Worm (Caenorhabditis elegans) whole organism, L4 larva: ENCODE data around the gene hot-1.

Experiments
- F37D6.2 ChIP-seq: sonication (generic microtip); optimal IDR thresholded peaks from 2 replicates; lab custom pipeline; 2016; ENCODE audit warnings: mild to moderate bottlenecking, missing genetic modification characterization, missing compliant biosample characterization
- T20F7.1 ChIP-seq: fragments of 200-800 bp; sonication (Bioruptor generic); optimal IDR thresholded peaks from 2 replicates; lab custom pipeline; 2018; ENCODE audit warnings: mild to moderate bottlenecking, missing genetic modification characterization, missing compliant biosample characterization
- Y105C5A.15 ChIP-seq: fragments of 200-800 bp; sonication (Bioruptor generic); IDR thresholded peaks from 2 replicates; pipeline ENCODE4 v1.3.6; 2022; ENCODE audit warnings: missing genetic modification characterization, missing compliant biosample characterization
- Y75B8A.6 ChIP-seq: fragments of 200-800 bp; sonication (Bioruptor generic); IDR thresholded peaks from 2 replicates; pipeline ENCODE4 v1.3.6; 2022; ENCODE audit warnings: missing genetic modification reagents, missing genetic modification characterization, missing compliant biosample characterization
- ama-1 ChIP-seq: fragments of 150-350 bp; optimal IDR thresholded peaks from 2 replicates; lab custom pipeline; 2014; ENCODE audit warnings: inconsistent platforms, mixed read lengths
- arid-1 ChIP-seq: fragments of 200-800 bp; sonication (Bioruptor generic); conservative IDR thresholded peaks from 2 replicates; pipeline ENCODE4 v1.3.6; 2022; ENCODE audit warnings: missing genetic modification reagents, missing genetic modification characterization, missing compliant biosample characterization
- attf-4 ChIP-seq: sonication (generic microtip); optimal IDR thresholded peaks from 3 replicates; lab custom pipeline; 2017; ENCODE audit warnings: missing biosample characterization, missing genetic modification characterization
- ceh-32 ChIP-seq: sonication (generic microtip); optimal IDR thresholded peaks from 2 replicates; lab custom pipeline; 2016; ENCODE audit warnings: mild to moderate bottlenecking, missing genetic modification characterization, missing compliant biosample characterization; ENCODE audit not compliant: poor library complexity
- ceh-62 ChIP-seq: sonication (generic microtip); optimal IDR thresholded peaks from 2 replicates; lab custom pipeline; 2017; ENCODE audit warnings: missing biosample characterization, missing genetic modification characterization
- ceh-82 ChIP-seq: sonication (generic microtip); optimal IDR thresholded peaks from 2 replicates; lab custom pipeline; 2017; ENCODE audit warnings: missing biosample characterization, missing genetic modification characterization
- ctbp-1 ChIP-seq: fragments of 200-800 bp; sonication (Bioruptor generic); IDR thresholded peaks from 2 replicates; pipeline ENCODE4 v1.3.6; 2022; ENCODE audit warnings: missing genetic modification reagents, missing genetic modification characterization, missing compliant biosample characterization
- dmd-6 ChIP-seq: fragments of 200-800 bp; sonication (Bioruptor generic); IDR thresholded peaks from 2 replicates; pipeline ENCODE4 v1.3.6; 2022; ENCODE audit warnings: missing genetic modification reagents, missing genetic modification characterization, missing compliant biosample characterization
- dmd-8 ChIP-seq: fragments of 200-800 bp; sonication (Bioruptor generic); IDR thresholded peaks from 2 replicates; pipeline ENCODE4 v1.3.6; 2022; ENCODE audit warnings: missing genetic modification characterization, missing compliant biosample characterization
- duxl-1 ChIP-seq: sonication (generic microtip); optimal IDR thresholded peaks from 2 replicates; lab custom pipeline; 2016; ENCODE audit warnings: mild to moderate bottlenecking, missing genetic modification characterization, moderate library complexity, missing compliant biosample characterization; ENCODE audit not compliant: poor library complexity
- egl-27 ChIP-seq: sonication (generic microtip); optimal IDR thresholded peaks from 3 replicates; lab custom pipeline; 2017; ENCODE audit warnings: missing biosample characterization, missing genetic modification reagents, missing genetic modification characterization
- fkh-10 ChIP-seq: fragments of 150-350 bp; optimal IDR thresholded peaks from 2 replicates; lab custom pipeline; 2014; ENCODE audit warnings: missing biosample characterization, missing genetic modification reagents, missing genetic modification characterization
- hif-1 ChIP-seq, 2 experiments: sonication (generic microtip); optimal IDR thresholded peaks; 2 replicates each; lab custom pipeline; 2016 to 2017; ENCODE audit warnings: missing compliant biosample characterization in 2 of 2, missing genetic modification characterization in 2 of 2, missing genetic modification reagents in 2 of 2, missing genotype in 2 of 2, mild to moderate bottlenecking in 1 of 2
- hlh-11 ChIP-seq: fragments of 200-800 bp; sonication (Bioruptor generic); optimal IDR thresholded peaks from 2 replicates; lab custom pipeline; 2018; ENCODE audit warnings: mild to moderate bottlenecking, missing genetic modification characterization, missing compliant biosample characterization
- lim-7 ChIP-seq: fragments of 200-800 bp; sonication (Bioruptor generic); IDR thresholded peaks from 2 replicates; pipeline ENCODE4 v1.3.6; 2022; ENCODE audit warnings: missing genetic modification characterization, missing compliant biosample characterization
- lin-13 ChIP-seq: fragments of 150-350 bp; optimal IDR thresholded peaks from 2 replicates; lab custom pipeline; 2014; ENCODE audit warnings: missing biosample characterization, missing genetic modification reagents, missing genetic modification characterization
- lsy-2 ChIP-seq, 2 experiments: fragments of 150-350 bp in 1 of 2; sonication (generic microtip) in 1 of 2; optimal IDR thresholded peaks; 2 replicates each; lab custom pipeline; 2014 to 2017; ENCODE audit warnings: missing biosample characterization in 2 of 2, missing genetic modification characterization in 2 of 2
- madf-9 ChIP-seq: fragments of 200-800 bp; sonication (Bioruptor generic); conservative IDR thresholded peaks from 2 replicates; pipeline ENCODE4 v1.3.6; 2022; ENCODE audit warnings: missing genetic modification reagents, missing genetic modification characterization, missing compliant biosample characterization
- mes-2 ChIP-seq: sonication (generic microtip); optimal IDR thresholded peaks from 2 replicates; lab custom pipeline; 2016; ENCODE audit warnings: missing genotype, mild to moderate bottlenecking, missing genetic modification characterization, missing compliant biosample characterization; ENCODE audit not compliant: poor library complexity, severe bottlenecking
- mxl-2 ChIP-seq: fragments of 200-800 bp; sonication (Bioruptor generic); conservative IDR thresholded peaks from 2 replicates; pipeline ENCODE4 v1.3.6; 2022; ENCODE audit warnings: missing genetic modification reagents, missing genetic modification characterization, missing compliant biosample characterization
- mxl-3 ChIP-seq: fragments of 200-800 bp; sonication (Bioruptor generic); optimal IDR thresholded peaks from 2 replicates; lab custom pipeline; 2018; ENCODE audit warnings: mild to moderate bottlenecking, missing genetic modification characterization, missing compliant biosample characterization
- nhr-10 ChIP-seq: fragments of 150-350 bp; optimal IDR thresholded peaks from 2 replicates; lab custom pipeline; 2014; ENCODE audit warnings: missing biosample characterization, missing genetic modification characterization
- nhr-25 ChIP-seq: sonication (generic microtip); optimal IDR thresholded peaks from 2 replicates; lab custom pipeline; 2017; ENCODE audit warnings: missing genetic modification characterization, mild to moderate bottlenecking, missing compliant biosample characterization, antibody characterized with exemption, moderate library complexity, borderline replicate concordance; ENCODE audit not compliant: insufficient read depth
- nhr-41 ChIP-seq: fragments of 200-800 bp; sonication (Bioruptor generic); IDR thresholded peaks from 2 replicates; pipeline ENCODE4 v1.3.6; 2022; ENCODE audit warnings: missing genetic modification reagents, missing genetic modification characterization, missing compliant biosample characterization
- nhr-76 ChIP-seq: fragments of 150-350 bp; optimal IDR thresholded peaks from 2 replicates; lab custom pipeline; 2014; ENCODE audit warnings: missing biosample characterization, missing genetic modification characterization
- rbr-2 ChIP-seq: sonication (generic microtip); optimal IDR thresholded peaks from 2 replicates; lab custom pipeline; 2016; ENCODE audit warnings: missing genotype, missing genetic modification characterization, missing compliant biosample characterization
- tag-97 ChIP-seq: fragments of 200-800 bp; sonication (Bioruptor generic); IDR thresholded peaks from 2 replicates; pipeline ENCODE4 v1.3.6; 2022; ENCODE audit warnings: missing genetic modification characterization, missing compliant biosample characterization
- tra-1 ChIP-seq: fragments of 200-800 bp; sonication (Bioruptor generic); IDR thresholded peaks from 2 replicates; pipeline ENCODE4 v1.3.6; 2022; ENCODE audit warnings: missing genetic modification reagents, missing genetic modification characterization, missing compliant biosample characterization
- zag-1 ChIP-seq: fragments of 150-350 bp; optimal IDR thresholded peaks from 2 replicates; lab custom pipeline; 2014; ENCODE audit warnings: missing biosample characterization, missing genetic modification characterization
- zfp-2 ChIP-seq: sonication (generic microtip); optimal IDR thresholded peaks from 2 replicates; lab custom pipeline; 2016; ENCODE audit warnings: mild to moderate bottlenecking, missing genetic modification characterization, missing compliant biosample characterization
- zfp-3 ChIP-seq: fragments of 200-800 bp; sonication (Bioruptor generic); conservative IDR thresholded peaks from 2 replicates; pipeline ENCODE4 v1.3.6; 2022; ENCODE audit warnings: missing genetic modification reagents, missing genetic modification characterization, missing compliant biosample characterization

hot-1 gene

ce11 chrV:14660608-14661355 is 39.8 kb downstream of the hot-1 start, which contains the start of gene srh-17 (continued):
- TF ChIP-seq zfp-2 (no peak), ceh-62 (no peak), zag-1 (tag; lab: Kevin White, UChicago) (no peak), lin-13 (no peak), hif-1 (tag; optimal IDR thresholded peaks at IDR 0.05; lab: Kevin White, UChicago) (peak; percentile 53 to 76), duxl-1 (tag; lab: Kevin White, UChicago) (no peak), dmd-8 (GFP tag; lab: Robert Waterston, UW) (no peak), egl-27 (tag; lab: Kevin White, UChicago) (no peak), ceh-82 (tag; lab: Kevin White, UChicago) (no peak), mxl-2 (GFP tag; lab: Robert Waterston, UW) (no peak), nhr-41 (GFP tag; lab: Robert Waterston, UW) (no peak), ctbp-1 (GFP tag; lab: Robert Waterston, UW) (no peak), lsy-2 (tag; optimal IDR thresholded peaks at IDR 0.05; lab: Kevin White, UChicago) (no peak), attf-4 (no peak), fkh-10 (GFP tag; lab: Kevin White, UChicago) (no peak)

ce11 chrV:14663006-14663405 is 42.1 kb downstream of the hot-1 start, which contains the start of gene C47E8.9:
Gene C47E8.9, plus strand, starts transcription at chrV:14663306.
- TF ChIP-seq nhr-76 (tag; lab: Kevin White, UChicago): no peak
- no peak for TF ChIP-seq arid-1
- TF ChIP-seq nhr-25 (tag; lab: Kevin White, UChicago): no peak
- TF ChIP-seq madf-9 (GFP tag; lab: Robert Waterston, UW): no peak
- TF ChIP-seq tra-1 (GFP tag; lab: Robert Waterston, UW): no peak

ce11 chrV:14665728-14666127 is 44.8 kb downstream of the hot-1 start, which contains the start of gene C47E8.1:
Gene C47E8.1, plus strand, starts transcription at chrV:14666028.
- no peak for TF ChIP-seq tag-97 (GFP tag; lab: Robert Waterston, UW)
- no peak for TF ChIP-seq T20F7.1 (GFP tag; lab: Kevin White, UChicago)
- no peak for TF ChIP-seq nhr-10 (tag; lab: Kevin White, UChicago)
- no peak for TF ChIP-seq F37D6.2 (tag; lab: Kevin White, UChicago)
- no peak for TF ChIP-seq lim-7
- TF ChIP-seq zfp-3: no peak

- no peak for TF ChIP-seq rbr-2 (tag; lab: Kevin White, UChicago)
- TF ChIP-seq ceh-32 (tag; lab: Kevin White, UChicago): no peak
- TF ChIP-seq ama-1: no peak
- TF ChIP-seq Y75B8A.6 (GFP tag; lab: Robert Waterston, UW): no peak
- TF ChIP-seq dmd-6 (GFP tag; lab: Robert Waterston, UW): no peak
- no peak for TF ChIP-seq lsy-2 (tag; optimal IDR thresholded peaks at IDR 0.05; lab: Kevin White, UChicago)
- TF ChIP-seq hlh-11 (tag; lab: Kevin White, UChicago): no peak
- TF ChIP-seq mes-2 (tag; lab: Kevin White, UChicago): no peak
- no peak for TF ChIP-seq mxl-3
- TF ChIP-seq egl-27 (tag; lab: Kevin White, UChicago): no peak
- no peak for TF ChIP-seq Y105C5A.15 (GFP tag; lab: Robert Waterston, UW)
Measured at ce11 chrV:14678298-14678697, 57.4 kb downstream of the hot-1 start.
